Worm (Caenorhabditis elegans): ENCODE data around the gene W01H2.2.

W01H2.2 gene

ce11 chrX:4254782-4255181 lies 36.5 kb upstream of the W01H2.2 start, which contains the start of gene taf-11.1:
taf-11.1 (plus strand) TSS chrX:4255170.
- peak; percentile 3 for TF ChIP-seq ceh-27 (GFP tag; optimal IDR thresholded peaks at IDR 0.05)
- no peak for TF ChIP-seq rcor-1 (GFP tag; IDR thresholded peaks at IDR 0.05)
- TF ChIP-seq hmg-1.2 (GFP tag; IDR thresholded peaks at IDR 0.05): peak; percentile 33; the same call in 1 of the 2 replicates
- TF ChIP-seq nhr-80 (tag; optimal IDR thresholded peaks at IDR 0.05): peak; percentile 44
- TF ChIP-seq dox-1 (GFP tag; IDR thresholded peaks at IDR 0.05): 0 out of 2 replicates have a peak, but pooled peaks have one; percentile 8

DNA sequence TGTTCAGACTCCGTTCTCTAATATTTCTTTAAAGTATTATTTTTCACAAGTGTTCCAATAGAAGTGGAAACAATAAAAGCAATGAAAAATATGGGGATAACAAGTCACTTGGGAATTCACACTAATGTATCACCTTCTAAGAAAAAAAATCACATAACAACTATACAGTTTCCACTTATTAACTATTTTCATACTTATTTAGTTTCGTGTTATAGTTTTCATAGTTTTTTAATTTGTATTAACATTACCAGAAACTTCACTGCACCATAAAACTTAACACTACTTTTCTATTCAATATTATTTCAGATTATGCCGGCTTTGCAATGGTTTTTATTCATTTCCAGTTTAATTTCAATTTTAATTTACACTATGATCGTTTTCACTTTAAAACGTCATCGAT lies 33.8 kb upstream of the W01H2.2 start, which contains the start of gene srv-5:
TSS of gene srv-5 (plus strand) at position 301 of the 400 bp plus-strand sequence.
- TF ChIP-seq C17E4.6 (GFP tag; IDR thresholded peaks at IDR 0.05): no peak
- TF ChIP-seq ztf-3 (GFP tag; optimal IDR thresholded peaks at IDR 0.05): no peak
- no peak for TF ChIP-seq aptf-2 (GFP tag; conservative IDR thresholded peaks at IDR 0.05)
- no peak for TF ChIP-seq pbrm-1 (GFP tag; IDR thresholded peaks at IDR 0.05)
- no peak for TF ChIP-seq ztf-28 (GFP tag; IDR thresholded peaks at IDR 0.05)
- TF ChIP-seq xnd-1 (tag; optimal IDR thresholded peaks at IDR 0.05): no peak
- TF ChIP-seq F22D6.2 (tag; optimal IDR thresholded peaks at IDR 0.05): no peak
- no peak for TF ChIP-seq hlh-12 (tag; optimal IDR thresholded peaks at IDR 0.05)
- no peak for TF ChIP-seq cebp-2 (GFP tag; IDR thresholded peaks at IDR 0.05)
- no peak for TF ChIP-seq T07F8.4 (tag; optimal IDR thresholded peaks at IDR 0.05)
- TF ChIP-seq Y53F4B.3 (GFP tag; IDR thresholded peaks at IDR 0.05): no peak
- TF ChIP-seq F57C9.4 (tag; optimal IDR thresholded peaks at IDR 0.05): no peak
- TF ChIP-seq let-607 (tag; optimal IDR thresholded peaks at IDR 0.05): no peak
- no peak for TF ChIP-seq ama-1 (optimal IDR thresholded peaks at IDR 0.05)
- no peak for TF ChIP-seq ama-1 (GFP tag; optimal IDR thresholded peaks at IDR 0.05)
- TF ChIP-seq K12H6.12 (tag; optimal IDR thresholded peaks at IDR 0.05): no peak
- no peak for TF ChIP-seq cebp-1 (GFP tag; IDR thresholded peaks at IDR 0.05)
- TF ChIP-seq cebp-1 (tag; optimal IDR thresholded peaks at IDR 0.05): no peak
- TF ChIP-seq ZK185.1 (tag; optimal IDR thresholded peaks at IDR 0.05; ENCODE audit: poor library complexity, severe bottlenecking): no peak
- no peak for TF ChIP-seq tbp1 (GFP tag; optimal IDR thresholded peaks at IDR 0.05)
- no peak for TF ChIP-seq lsy-27 (tag; optimal IDR thresholded peaks at IDR 0.05; ENCODE audit: borderline replicate concordance, insufficient read depth)

DNA sequence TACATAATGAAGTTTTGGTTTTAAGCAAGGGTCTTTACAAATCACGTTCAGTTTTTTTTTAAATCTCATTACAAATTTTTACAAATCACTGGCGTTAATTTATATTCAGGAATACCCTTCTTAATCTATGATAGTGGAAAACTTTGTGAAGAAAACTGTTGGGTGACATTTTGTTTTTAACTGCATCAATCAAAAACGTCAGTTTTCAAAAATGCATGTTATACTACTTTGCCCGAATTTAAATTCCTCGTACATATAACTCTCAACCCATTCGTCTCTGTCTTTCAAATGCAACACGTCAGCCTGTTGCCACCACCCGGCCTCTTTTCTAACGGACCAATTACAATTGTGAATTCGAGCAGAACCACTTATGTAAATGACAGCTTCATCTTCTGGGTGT lies 30.7 kb upstream of the W01H2.2 start, which contains the start of gene hlh-13:
TSS of gene hlh-13 (plus strand) at position 301 of the 400 bp plus-strand sequence.
- TF ChIP-seq nhr-90 (tag; optimal IDR thresholded peaks at IDR 0.05) (no peak), hsf-1 (GFP tag; IDR thresholded peaks at IDR 0.05) (no peak), bed-1 (GFP tag; IDR thresholded peaks at IDR 0.05) (no peak), unc-62 (GFP tag; optimal IDR thresholded peaks at IDR 0.05) (no peak)

DNA sequence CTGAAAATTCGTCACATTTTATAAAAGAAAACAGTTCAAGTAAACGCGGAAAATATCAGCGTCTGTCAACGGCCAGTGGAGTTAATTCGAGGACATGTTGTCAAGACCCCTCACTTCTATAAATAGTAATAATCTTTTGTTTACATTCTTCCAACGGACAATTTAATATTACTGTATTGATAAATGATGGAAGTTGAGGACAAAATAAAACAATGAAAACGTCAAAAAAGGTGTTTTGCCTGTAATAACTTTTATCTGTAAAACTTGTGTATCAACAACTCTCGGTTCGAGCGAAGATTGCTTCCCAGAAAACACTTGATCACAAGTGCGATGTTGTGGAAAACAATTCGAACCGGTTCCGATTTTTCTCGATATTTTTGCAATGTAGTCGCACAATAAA lies 30.2 kb upstream of the W01H2.2 start:
- peak; percentile 10 for TF ChIP-seq nhr-80 (tag; optimal IDR thresholded peaks at IDR 0.05)
- no peak for TF ChIP-seq fkh-3 (tag; optimal IDR thresholded peaks at IDR 0.05)

ce11 chrX:4246867-4247591 lies 28.8 kb upstream of the W01H2.2 start, which contains the start of gene F48D6.4:
F48D6.4 (minus strand) TSS chrX:4247212.
- TF ChIP-seq B0336.3 (GFP tag; IDR thresholded peaks at IDR 0.05): 0 out of 2 replicates have a peak, but pooled peaks have one; percentile 2
- no peak for TF ChIP-seq ceh-58 (GFP tag; IDR thresholded peaks at IDR 0.05)
- TF ChIP-seq bed-1 (GFP tag; IDR thresholded peaks at IDR 0.05): no peak
- no peak for TF ChIP-seq ekl-4 (GFP tag; IDR thresholded peaks at IDR 0.05)
- no peak for TF ChIP-seq lin-35 (GFP tag; optimal IDR thresholded peaks at IDR 0.05)
- TF ChIP-seq egl-18 (GFP tag; IDR thresholded peaks at IDR 0.05): no peak
- peak; percentile 17 for TF ChIP-seq tlf-1 (GFP tag; optimal IDR thresholded peaks at IDR 0.05)
- TF ChIP-seq snpc-4 (GFP tag; optimal IDR thresholded peaks at IDR 0.05): no peak
- no peak for TF ChIP-seq snpc-4 (tag; optimal IDR thresholded peaks at IDR 0.05)
- no peak for TF ChIP-seq zfh-2 (GFP tag; conservative IDR thresholded peaks at IDR 0.05)
- TF ChIP-seq nhr-80 (tag; optimal IDR thresholded peaks at IDR 0.05): peak; percentile 66
- TF ChIP-seq B0035.1 (tag; optimal IDR thresholded peaks at IDR 0.05): no peak
- TF ChIP-seq attf-5 (GFP tag; optimal IDR thresholded peaks at IDR 0.05): no peak
